Worm (Caenorhabditis elegans): ENCODE data around the gene ndub-5.

DNA sequence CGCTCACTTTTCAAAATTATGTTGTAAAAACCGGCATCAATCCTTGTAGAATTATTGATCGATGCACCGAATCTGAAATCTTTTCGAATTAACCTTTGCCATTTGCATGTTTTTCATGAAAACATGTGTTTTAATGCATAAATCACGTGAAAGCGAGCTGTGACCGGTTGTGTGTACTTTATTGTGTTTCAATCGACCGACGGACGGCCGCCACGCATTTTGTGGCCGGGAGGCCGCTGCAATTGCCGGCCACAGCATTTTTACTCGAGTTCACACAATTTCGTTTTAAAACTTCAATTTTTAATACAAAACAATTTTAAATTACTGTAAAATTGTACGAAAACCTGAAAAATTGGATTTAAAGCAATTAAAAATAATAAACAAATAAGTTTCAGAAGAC lies 2.2 kb downstream of the ndub-5 start, which contains the start of gene C25H3.11:
- TF ChIP-seq nhr-28 (tag; optimal IDR thresholded peaks at IDR 0.05) (no peak), C04F5.9 (tag; optimal IDR thresholded peaks at IDR 0.05) (no peak), aha-1 (tag; optimal IDR thresholded peaks at IDR 0.05) (no peak)
